Worm (Caenorhabditis elegans) whole organism, L2 larva: Measurements from ENCODE around the gene ZK856.4.

Source experiments
- C34F6.9 ChIP-seq: fragments of 150-350 bp; optimal IDR thresholded peaks from 2 replicates; lab custom pipeline; 2014; ENCODE audit warnings: missing biosample characterization, missing genetic modification characterization
- F13H6.1 ChIP-seq: sonication (generic microtip); optimal IDR thresholded peaks from 2 replicates; lab custom pipeline; 2016; ENCODE audit warnings: missing genetic modification characterization, missing compliant biosample characterization
- R02D3.7 ChIP-seq: fragments of 150-350 bp; optimal IDR thresholded peaks from 2 replicates; lab custom pipeline; 2014; ENCODE audit warnings: missing biosample characterization, missing genetic modification characterization
- Y55F3AM.14 ChIP-seq: fragments of 200-800 bp; sonication (Bioruptor generic); optimal IDR thresholded peaks from 2 replicates; lab custom pipeline; 2018; ENCODE audit warnings: mild to moderate bottlenecking, missing genetic modification characterization, missing compliant biosample characterization
- ZK546.5 ChIP-seq: sonication (generic microtip); optimal IDR thresholded peaks from 2 replicates; lab custom pipeline; 2017; ENCODE audit warnings: missing biosample characterization, missing genetic modification characterization
- alr-1 ChIP-seq: fragments of 150-350 bp; optimal IDR thresholded peaks from 2 replicates; lab custom pipeline; 2014; ENCODE audit warnings: missing biosample characterization, missing genetic modification characterization
- ama-1 ChIP-seq: fragments of 150-350 bp; optimal IDR thresholded peaks from 2 replicates; lab custom pipeline; 2018; ENCODE audit warnings: inconsistent platforms
- blmp-1 ChIP-seq: sonication (generic microtip); optimal IDR thresholded peaks from 2 replicates; lab custom pipeline; 2017; ENCODE audit warnings: missing genetic modification characterization, mild to moderate bottlenecking, missing compliant biosample characterization, antibody characterized with exemption, moderate library complexity; ENCODE audit not compliant: insufficient read depth
- ceh-16 ChIP-seq: fragments of 150-350 bp; optimal IDR thresholded peaks from 2 replicates; lab custom pipeline; 2014; ENCODE audit warnings: missing biosample characterization, missing genetic modification characterization
- ceh-82 ChIP-seq: fragments of 150-350 bp; optimal IDR thresholded peaks from 2 replicates; lab custom pipeline; 2014; ENCODE audit warnings: missing biosample characterization, missing genetic modification characterization
- dmd-4 ChIP-seq: sonication (generic microtip); optimal IDR thresholded peaks from 2 replicates; lab custom pipeline; 2017; ENCODE audit warnings: missing biosample characterization, missing genetic modification characterization
- elt-1 ChIP-seq: fragments of 150-350 bp; optimal IDR thresholded peaks from 2 replicates; lab custom pipeline; 2014; ENCODE audit warnings: missing biosample characterization, missing genetic modification characterization
- lin-11 ChIP-seq: fragments of 150-350 bp; sonication (generic microtip); optimal IDR thresholded peaks from 2 replicates; lab custom pipeline; 2014; ENCODE audit warnings: missing biosample characterization, missing genetic modification characterization, inconsistent platforms, mixed read lengths
- lin-39 ChIP-seq: fragments of 150-350 bp; optimal IDR thresholded peaks from 2 replicates; lab custom pipeline; 2014; ENCODE audit warnings: missing biosample characterization, missing genetic modification reagents, missing genetic modification characterization
- mab-5 ChIP-seq: fragments of 150-350 bp; optimal IDR thresholded peaks from 2 replicates; lab custom pipeline; 2014; ENCODE audit warnings: missing biosample characterization, missing genetic modification characterization
- nhr-10 ChIP-seq: sonication (generic microtip); optimal IDR thresholded peaks from 2 replicates; lab custom pipeline; 2017; ENCODE audit warnings: missing biosample characterization, missing genetic modification characterization
- nhr-11 ChIP-seq: fragments of 150-350 bp; optimal IDR thresholded peaks from 2 replicates; lab custom pipeline; 2014; ENCODE audit warnings: missing biosample characterization, missing genetic modification characterization
- nhr-129 ChIP-seq: fragments of 150-350 bp; optimal IDR thresholded peaks from 2 replicates; lab custom pipeline; 2014; ENCODE audit warnings: missing biosample characterization, missing genetic modification characterization
- nhr-21 ChIP-seq: fragments of 150-350 bp; optimal IDR thresholded peaks from 2 replicates; lab custom pipeline; 2014; ENCODE audit warnings: missing biosample characterization, missing genetic modification characterization
- nhr-237 ChIP-seq: fragments of 150-350 bp; optimal IDR thresholded peaks from 2 replicates; lab custom pipeline; 2014; ENCODE audit warnings: missing biosample characterization, missing genetic modification characterization
- nhr-25 ChIP-seq: fragments of 150-350 bp; sonication (generic microtip); optimal IDR thresholded peaks from 3 replicates; lab custom pipeline; 2014; ENCODE audit warnings: missing biosample characterization, missing genetic modification characterization
- nhr-6 ChIP-seq: fragments of 150-350 bp; optimal IDR thresholded peaks from 2 replicates; lab custom pipeline; 2014; ENCODE audit warnings: missing biosample characterization, missing genetic modification characterization
- nhr-77 ChIP-seq: fragments of 150-350 bp; optimal IDR thresholded peaks from 2 replicates; lab custom pipeline; 2014; ENCODE audit warnings: missing biosample characterization, missing genetic modification characterization
- peb-1 ChIP-seq: fragments of 150-350 bp; optimal IDR thresholded peaks from 2 replicates; lab custom pipeline; 2014; ENCODE audit warnings: missing biosample characterization, missing genetic modification characterization
- sma-3 ChIP-seq: sonication (generic microtip); optimal IDR thresholded peaks from 2 replicates; lab custom pipeline; 2016; ENCODE audit warnings: missing genetic modification reagents, missing genetic modification characterization, missing compliant biosample characterization
- sma-9 ChIP-seq, 2 experiments: fragments of 150-350 bp in 1 of 2; sonication (generic microtip) in 1 of 2; optimal IDR thresholded peaks; 2 replicates each; lab custom pipeline; 2014 to 2016; ENCODE audit warnings: missing genetic modification characterization in 2 of 2, mild to moderate bottlenecking in 1 of 2, missing biosample characterization in 1 of 2, missing compliant biosample characterization in 1 of 2, missing genetic modification reagents in 1 of 2, moderate library complexity in 1 of 2
- snpc-4 ChIP-seq: fragments of 150-350 bp; optimal IDR thresholded peaks from 2 replicates; lab custom pipeline; 2014; ENCODE audit warnings: missing biosample characterization, missing genetic modification characterization
- unc-39 ChIP-seq: fragments of 150-350 bp; optimal IDR thresholded peaks from 2 replicates; lab custom pipeline; 2014; ENCODE audit warnings: missing biosample characterization, missing genetic modification characterization
- zag-1 ChIP-seq: fragments of 150-350 bp; optimal IDR thresholded peaks from 2 replicates; lab custom pipeline; 2014; ENCODE audit warnings: missing biosample characterization, missing genetic modification characterization
- ztf-11 ChIP-seq: sonication (generic microtip); optimal IDR thresholded peaks from 2 replicates; lab custom pipeline; 2017; ENCODE audit warnings: missing biosample characterization, missing genetic modification characterization
- ztf-4 ChIP-seq: fragments of 150-350 bp; optimal IDR thresholded peaks from 2 replicates; lab custom pipeline; 2014; ENCODE audit warnings: missing biosample characterization, missing genetic modification characterization

Gene ZK856.4

ce11 chrV:10206502-10206901 lies 23.4 kb downstream of the ZK856.4 start, which contains the start of gene rpc-25:
rpc-25 (minus strand) TSS chrV:10206602.
- TF ChIP-seq C34F6.9 (tag; lab: Kevin White, UChicago), result no peak

ce11 chrV:10210244-10210643 lies 27.2 kb downstream of the ZK856.4 start, which contains the start of gene tftc-3:
tftc-3 (minus strand) TSS chrV:10210344.
- TF ChIP-seq alr-1, result no peak
- no peak for TF ChIP-seq ceh-16 (tag; lab: Kevin White, UChicago)
- no peak for TF ChIP-seq zag-1
- no peak for TF ChIP-seq nhr-10
- no peak for TF ChIP-seq nhr-129 (tag; lab: Kevin White, UChicago)
- TF ChIP-seq, all 48 proteins: peak for 0

ce11 chrV:10212027-10212426 lies 28.9 kb downstream of the ZK856.4 start, which contains the start of gene zhit-3:
zhit-3 (minus strand) TSS chrV:10212127.
- no peak for TF ChIP-seq F13H6.1 (tag; lab: Kevin White, UChicago)
- TF ChIP-seq peb-1 (tag; lab: Kevin White, UChicago), result no peak
- TF ChIP-seq nhr-237 (tag; lab: Kevin White, UChicago), result no peak
- no peak for TF ChIP-seq ceh-82 (tag; lab: Kevin White, UChicago)
- TF ChIP-seq nhr-11 (tag; lab: Kevin White, UChicago), result no peak
- no peak for TF ChIP-seq blmp-1 (tag; lab: Kevin White, UChicago)
- no peak for TF ChIP-seq nhr-6 (tag; lab: Kevin White, UChicago)

ce11 chrV:10212627-10213026 lies 29.5 kb downstream of the ZK856.4 start, which contains the start of gene hpo-40:
hpo-40 (plus strand) TSS chrV:10212927.
- TF ChIP-seq ZK546.5 (tag; lab: Kevin White, UChicago), result no peak
- TF ChIP-seq ceh-82 (tag; lab: Kevin White, UChicago), result no peak
- no peak for TF ChIP-seq ztf-4 (tag; lab: Kevin White, UChicago)
- TF ChIP-seq nhr-77 (tag; lab: Kevin White, UChicago), result no peak
- no peak for TF ChIP-seq lin-39 (tag; lab: Kevin White, UChicago)
- no peak for TF ChIP-seq elt-1 (tag; lab: Kevin White, UChicago)
- TF ChIP-seq peb-1 (tag; lab: Kevin White, UChicago), result no peak
- TF ChIP-seq snpc-4 (tag; lab: Kevin White, UChicago), result no peak
- TF ChIP-seq nhr-25 (tag; lab: Kevin White, UChicago), result no peak
- TF ChIP-seq R02D3.7, result no peak

ce11 chrV:10216724-10217123 lies 33.6 kb downstream of the ZK856.4 start, which contains the start of gene ZK856.14:
ZK856.14 (plus strand) TSS chrV:10217024.
- TF ChIP-seq lin-39 (tag; lab: Kevin White, UChicago) (no peak), nhr-77 (tag; lab: Kevin White, UChicago) (no peak), ZK546.5 (tag; lab: Kevin White, UChicago) (no peak), dmd-4 (tag; lab: Kevin White, UChicago) (no peak), sma-9 (GFP tag; optimal IDR thresholded peaks at IDR 0.05; lab: Kevin White, UChicago) (no peak), sma-9 (tag; optimal IDR thresholded peaks at IDR 0.05; lab: Kevin White, UChicago) (no peak), nhr-21 (tag; lab: Kevin White, UChicago) (no peak), F13H6.1 (tag; lab: Kevin White, UChicago) (no peak), nhr-11 (tag; lab: Kevin White, UChicago) (no peak), lin-11 (tag; lab: Kevin White, UChicago) (no peak), nhr-25 (tag; lab: Kevin White, UChicago) (no peak), mab-5 (no peak)

- no peak for TF ChIP-seq nhr-77 (tag; lab: Kevin White, UChicago)
- no peak for TF ChIP-seq ceh-16 (tag; lab: Kevin White, UChicago)
- TF ChIP-seq unc-39 (tag; lab: Kevin White, UChicago), result no peak
- no peak for TF ChIP-seq Y55F3AM.14
- TF ChIP-seq peb-1 (tag; lab: Kevin White, UChicago), result no peak
- no peak for TF ChIP-seq ama-1
- TF ChIP-seq alr-1, result no peak
- TF ChIP-seq sma-3 (GFP tag; lab: Kevin White, UChicago), result no peak
- TF ChIP-seq ztf-11, result no peak
- TF ChIP-seq zag-1, result no peak
- TF ChIP-seq lin-11 (tag; lab: Kevin White, UChicago), result no peak
- no peak for TF ChIP-seq nhr-237 (tag; lab: Kevin White, UChicago)
- no peak for TF ChIP-seq blmp-1 (tag; lab: Kevin White, UChicago)
Observed at ce11 chrV:10220605-10221004, 37.5 kb downstream of the ZK856.4 start, which contains the start of gene C12D8.13. C12D8.13 (minus strand) TSS chrV:10220705.
